Worm (Caenorhabditis elegans) whole organism, young adult: ENCODE results near the gene nas-21.

Source experiments
- F55B11.4 ChIP-seq: sonication (generic microtip); optimal IDR thresholded peaks from 2 replicates; lab custom pipeline; 2016; ENCODE audit warnings: missing compliant biosample characterization, missing genetic modification characterization, borderline replicate concordance; ENCODE audit not compliant: insufficient read depth
- bed-2 ChIP-seq: fragments of 200-800 bp; sonication (Bioruptor generic); IDR thresholded peaks from 2 replicates; pipeline ENCODE4 v1.3.6; 2022; ENCODE audit warnings: missing genetic modification reagents, missing genetic modification characterization, missing compliant biosample characterization
- hmg-1.2 ChIP-seq: fragments of 200-800 bp; sonication (Bioruptor generic); IDR thresholded peaks from 2 replicates; pipeline ENCODE4 v1.3.6; 2022; ENCODE audit warnings: missing genetic modification reagents, missing genetic modification characterization, missing compliant biosample characterization
- lsy-27 ChIP-seq: sonication (generic microtip); optimal IDR thresholded peaks from 2 replicates; lab custom pipeline; 2017; ENCODE audit warnings: missing genetic modification characterization, mild to moderate bottlenecking, missing compliant biosample characterization, antibody characterized with exemption, missing genotype, borderline replicate concordance; ENCODE audit not compliant: insufficient read depth
- nhr-120 ChIP-seq: fragments of 200-800 bp; sonication (Bioruptor generic); IDR thresholded peaks from 2 replicates; pipeline ENCODE4 v1.3.6; 2022; ENCODE audit warnings: missing genetic modification characterization, missing compliant biosample characterization
- pha-4 ChIP-seq: fragments of 150-350 bp; sonication (generic microtip); optimal IDR thresholded peaks from 2 replicates; lab custom pipeline; 2014; ENCODE audit warnings: missing biosample characterization, missing genetic modification reagents, missing genetic modification characterization
- unc-62 ChIP-seq: fragments of 150-350 bp; optimal IDR thresholded peaks from 2 replicates; lab custom pipeline; 2014; ENCODE audit warnings: missing biosample characterization, missing genetic modification reagents, missing genetic modification characterization

DNA sequence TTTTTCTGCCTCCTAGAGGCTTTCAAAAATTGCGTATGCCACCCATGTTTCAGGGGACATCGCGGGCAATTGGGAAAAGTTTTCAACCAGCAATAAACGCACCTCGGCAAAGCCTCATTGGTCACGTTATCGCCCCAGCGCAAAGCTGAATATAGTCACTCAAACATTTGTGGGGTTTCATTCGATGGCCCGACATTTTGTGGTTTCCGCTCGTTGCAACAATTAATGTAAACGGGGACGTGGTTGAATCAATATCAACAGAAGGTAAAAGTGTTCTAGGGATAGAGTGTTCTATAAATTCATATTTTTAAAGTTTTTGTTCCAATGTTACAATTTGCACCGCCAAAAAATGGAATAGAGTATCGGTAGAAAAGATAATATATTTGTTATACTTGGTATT lies 15.9 kb downstream of the nas-21 start:
- no peak for TF ChIP-seq hmg-1.2
- no peak for TF ChIP-seq unc-62 (GFP tag; lab: Kevin White, UChicago)
- no peak for TF ChIP-seq bed-2 (GFP tag; lab: Robert Waterston, UW)
- TF ChIP-seq nhr-120 = no peak
- no peak for TF ChIP-seq pha-4 (tag; lab: Kevin White, UChicago)
- no peak for TF ChIP-seq F55B11.4
- no peak for TF ChIP-seq lsy-27 (tag; lab: Kevin White, UChicago)
